Fruit fly (Drosophila melanogaster): ENCODE measurements around the gene Nepl17.

The Nepl17 gene

DNA sequence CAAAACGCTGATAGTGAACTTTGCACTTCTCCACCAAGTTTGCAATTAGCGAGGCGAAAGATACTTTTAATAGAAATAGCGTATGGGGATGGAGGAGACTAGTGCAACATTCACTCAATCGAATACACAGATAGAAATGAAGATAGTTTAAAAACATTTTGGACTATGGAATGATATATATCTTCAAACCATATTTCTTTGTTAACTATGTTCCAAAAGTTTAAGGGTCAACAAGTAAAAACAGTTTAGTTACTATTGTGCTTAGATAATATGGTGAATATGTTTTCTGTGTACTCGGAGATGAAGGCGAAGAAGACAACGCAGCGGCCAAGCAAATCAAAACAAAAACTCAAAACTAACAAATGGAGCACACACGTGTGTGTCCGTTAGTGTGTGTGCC lies 31.5 kb downstream of the Nepl17 start (continued):
- TF ChIP-seq Dp (GFP tag; optimal IDR thresholded peaks at IDR 0.05) (no peak), CG9932 (GFP tag; IDR thresholded peaks at IDR 0.05) (peak; percentile 40; the same call in 1 of the 2 replicates), vnd (GFP tag; IDR thresholded peaks at IDR 0.05; ENCODE audit: partially characterized antibody) (no peak), CG17829 (tag; optimal IDR thresholded peaks at IDR 0.05) (peak; percentile 58), CG31388 (GFP tag; optimal IDR thresholded peaks at IDR 0.05) (no peak), CG12659 (GFP tag; optimal IDR thresholded peaks at IDR 0.05) (peak; percentile 9), klu (GFP tag; IDR thresholded peaks at IDR 0.05) (no peak), ab (GFP tag; optimal IDR thresholded peaks at IDR 0.05) (no peak), HLH54F (GFP tag; optimal IDR thresholded peaks at IDR 0.05) (no peak), CG12299 (tag; optimal IDR thresholded peaks at IDR 0.05) (no peak), CG13624 (GFP tag; optimal IDR thresholded peaks at IDR 0.05) (no peak), CG14050 (GFP tag; IDR thresholded peaks at IDR 0.05) (no peak), dm (GFP tag; optimal IDR thresholded peaks at IDR 0.05) (no peak), bcd (GFP tag; optimal IDR thresholded peaks at IDR 0.05) (peak; percentile 3), Meics (GFP tag; optimal IDR thresholded peaks at IDR 0.05) (peak; percentile 35), ap (GFP tag; IDR thresholded peaks at IDR 0.05) (no peak), slou (GFP tag; optimal IDR thresholded peaks at IDR 0.05) (no peak), C15 (GFP tag; IDR thresholded peaks at IDR 0.05) (no peak), Blimp-1 (GFP tag; optimal IDR thresholded peaks at IDR 0.05) (peak; percentile 67), Doc3 (GFP tag; IDR thresholded peaks at IDR 0.05; ENCODE audit: partially characterized antibody) (no peak), CG17361 (GFP tag; IDR thresholded peaks at IDR 0.05) (no peak; the same call in 1 of the 3 replicates), gro (GFP tag; optimal IDR thresholded peaks at IDR 0.05) (no peak), CG2875 (GFP tag; optimal IDR thresholded peaks at IDR 0.05) (no peak), Scr (GFP tag; IDR thresholded peaks at IDR 0.05; ENCODE audit: partially characterized antibody) (no peak), ATbp (GFP tag; optimal IDR thresholded peaks at IDR 0.05) (peak; percentile 38), CG13424 (tag; optimal IDR thresholded peaks at IDR 0.05) (peak; percentile 54), fu2 (GFP tag; optimal IDR thresholded peaks at IDR 0.05) (no peak), maf-S (GFP tag; optimal IDR thresholded peaks at IDR 0.05) (no peak), Ets65A (GFP tag) (no peak), CG17359 (tag; optimal IDR thresholded peaks at IDR 0.05) (peak; percentile 73), exex (tag; optimal IDR thresholded peaks at IDR 0.05) (no peak), dimm (GFP tag; IDR thresholded peaks at IDR 0.05) (no peak), CG43689 (GFP tag; IDR thresholded peaks at IDR 0.05) (no peak), abd-A (tag; optimal IDR thresholded peaks at IDR 0.05) (no peak), CG4730 (GFP tag; IDR thresholded peaks at IDR 0.05) (no peak), CG10274 (GFP tag; optimal IDR thresholded peaks at IDR 0.05) (no peak), dan (GFP tag; IDR thresholded peaks at IDR 0.05) (no peak), CG6272 (GFP tag; IDR thresholded peaks at IDR 0.05) (no peak), Dref (GFP tag; IDR thresholded peaks at IDR 0.05) (no peak), Aef1 (GFP tag; IDR thresholded peaks at IDR 0.05) (peak; percentile 40; the same call in 1 of the 3 replicates), nerfin-1 (tag; optimal IDR thresholded peaks at IDR 0.05) (no peak), CG9215 (GFP tag; IDR thresholded peaks at IDR 0.05) (no peak; the same call in 1 of the 2 replicates), gem (tag; optimal IDR thresholded peaks at IDR 0.05) (peak; percentile 74), Myb (GFP tag; optimal IDR thresholded peaks at IDR 0.05) (no peak), CG18476 (GFP tag; optimal IDR thresholded peaks at IDR 0.05) (no peak), chinmo (GFP tag; IDR thresholded peaks at IDR 0.05; ENCODE audit: partially characterized antibody) (no peak), zen2 (GFP tag; IDR thresholded peaks at IDR 0.05; ENCODE audit: partially characterized antibody) (no peak), CG11695 (GFP tag; IDR thresholded peaks at IDR 0.05) (peak; percentile 26; the same call in 1 of the 3 replicates), br (optimal IDR thresholded peaks at IDR 0.05) (no peak), fru (optimal IDR thresholded peaks at IDR 0.05) (no peak), CG8944 (GFP tag; optimal IDR thresholded peaks at IDR 0.05) (no peak), Rx (GFP tag; IDR thresholded peaks at IDR 0.05) (no peak), CG3281 (GFP tag; optimal IDR thresholded peaks at IDR 0.05) (no peak)
